Worm (Caenorhabditis elegans): ENCODE measurements around the gene col-13.
A peak's percentile ranks its signal among the peaks of the same experiment; 100 is the strongest.

col-13 gene

DNA sequence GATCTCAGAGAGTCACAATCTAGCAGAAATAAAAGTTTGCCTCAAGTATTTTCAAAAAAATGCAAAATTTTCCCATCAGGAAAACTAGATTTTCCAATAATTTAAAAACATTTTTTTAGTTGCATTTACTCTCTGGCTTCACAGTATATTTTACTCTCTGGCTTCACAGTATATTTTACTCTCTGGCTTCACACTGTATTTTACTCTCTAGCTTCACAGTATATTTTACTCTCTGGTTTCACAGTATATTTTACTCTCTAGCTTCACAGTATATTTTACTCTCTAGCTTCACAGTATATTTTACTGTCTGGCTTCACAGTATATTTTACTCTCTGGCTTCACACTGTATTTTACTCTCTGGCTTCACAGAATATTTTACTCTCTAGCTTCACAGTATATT, 27.6 kb upstream of the col-13 start:
- peak; percentile 46; the same call in 1 of the 2 replicates for TF ChIP-seq madf-3 (GFP tag; IDR thresholded peaks at IDR 0.05)
- peak; percentile 95; the same call in 1 of the 2 replicates for TF ChIP-seq Y53F4B.3 (GFP tag; IDR thresholded peaks at IDR 0.05)
- TF ChIP-seq ceh-58 (GFP tag; IDR thresholded peaks at IDR 0.05): peak; percentile 90; the same call in 1 of the 2 replicates
- TF ChIP-seq Y53G8AR.9 (GFP tag; conservative IDR thresholded peaks at IDR 0.05): 0 out of 2 replicates have a peak, but pooled peaks have one; percentile 16
- TF ChIP-seq egrh-3 (GFP tag; IDR thresholded peaks at IDR 0.05): peak; percentile 89
- TF ChIP-seq ztf-6 (GFP tag; IDR thresholded peaks at IDR 0.05): peak; percentile 71; the same call in 1 of the 2 replicates

DNA sequence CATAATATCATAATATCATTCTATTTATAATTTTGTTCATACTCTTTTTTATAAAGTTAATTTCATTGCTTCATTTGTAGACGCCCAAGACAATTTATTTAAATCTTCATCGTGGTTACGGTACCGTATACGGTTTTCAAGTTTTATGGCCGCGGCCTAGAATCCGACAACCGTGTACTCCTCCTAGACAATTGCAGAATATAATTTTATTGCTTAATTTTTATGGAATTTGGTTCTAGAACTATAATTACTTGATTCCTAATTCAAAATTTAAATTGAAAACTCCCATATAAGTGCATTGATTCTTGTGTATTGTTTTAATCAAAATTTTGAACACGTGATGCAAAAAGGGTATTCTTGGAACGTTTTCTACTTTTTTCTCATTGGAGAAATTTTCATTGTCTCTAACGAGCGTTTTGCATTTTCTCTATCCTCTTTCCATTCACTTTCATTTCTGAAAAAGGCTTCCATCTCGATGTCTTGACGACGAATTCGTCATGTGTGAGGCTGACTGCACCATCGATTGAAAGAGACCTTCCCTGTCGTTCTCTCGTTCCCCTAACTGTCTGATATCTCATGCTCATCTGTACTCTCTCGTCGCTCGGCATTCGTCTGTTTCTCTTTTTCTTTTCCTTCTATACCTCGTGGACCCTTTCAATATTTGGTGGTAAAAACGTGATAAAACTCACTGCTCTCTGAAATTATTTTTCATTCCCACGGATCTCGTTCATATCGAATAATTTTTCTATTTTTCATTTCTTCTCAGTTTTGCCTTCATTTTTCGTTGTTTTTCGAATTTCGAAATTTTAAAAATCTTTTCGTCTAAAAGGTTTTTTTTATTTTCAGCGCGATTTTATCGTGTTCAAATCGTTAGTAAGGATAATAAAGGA, 19.7 kb upstream of the col-13 start, which contains the start of gene pap-1:
Gene pap-1 (plus strand): TSS at position 840 of the 890 bp plus-strand sequence.
- TF ChIP-seq C06A6.2 (GFP tag; conservative IDR thresholded peaks at IDR 0.05) (no peak), unc-130 (GFP tag; optimal IDR thresholded peaks at IDR 0.05) (peak; percentile 22), cebp-1 (GFP tag; IDR thresholded peaks at IDR 0.05) (no peak), cebp-1 (tag; optimal IDR thresholded peaks at IDR 0.05) (peak; percentile 41), nfyb-1 (GFP tag; IDR thresholded peaks at IDR 0.05) (no peak), dox-1 (GFP tag; IDR thresholded peaks at IDR 0.05) (0 out of 2 replicates have a peak, but pooled peaks have one; percentile 39), attf-5 (GFP tag; optimal IDR thresholded peaks at IDR 0.05) (peak; percentile 66), hmg-1.2 (GFP tag; IDR thresholded peaks at IDR 0.05) (peak; percentile 97)

DNA sequence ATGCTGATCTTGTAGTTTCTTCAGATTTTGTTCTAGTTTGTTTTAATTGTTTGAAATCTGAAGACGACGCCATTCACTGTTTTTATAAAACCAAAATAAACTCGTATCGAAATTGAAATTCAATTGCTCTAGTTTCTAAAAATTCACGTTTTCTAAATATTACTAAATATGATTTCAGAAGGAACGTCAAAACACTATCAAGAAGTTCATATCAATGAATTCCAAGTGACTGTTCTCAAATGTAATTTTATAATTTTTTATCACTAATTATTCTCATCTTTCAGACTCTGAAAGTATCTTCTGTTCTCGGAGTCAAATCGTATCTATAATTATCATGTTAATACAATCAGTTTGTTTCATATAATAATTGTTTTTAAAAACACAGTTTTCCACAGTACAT, 19.0 kb upstream of the col-13 start, which contains the start of gene snf-10:
Gene snf-10 (minus strand): TSS at position 101 of the 400 bp plus-strand sequence.
- TF ChIP-seq unc-130 (GFP tag; optimal IDR thresholded peaks at IDR 0.05) (no peak), F52B5.7 (tag; optimal IDR thresholded peaks at IDR 0.05) (no peak), F55B11.4 (tag; optimal IDR thresholded peaks at IDR 0.05; ENCODE audit: borderline replicate concordance, insufficient read depth) (no peak), F10E7.11 (tag; optimal IDR thresholded peaks at IDR 0.05) (no peak), snpc-1.1 (tag; optimal IDR thresholded peaks at IDR 0.05; ENCODE audit: insufficient read depth) (no peak), cebp-1 (GFP tag; IDR thresholded peaks at IDR 0.05) (no peak), cebp-1 (tag; optimal IDR thresholded peaks at IDR 0.05) (no peak), K12H6.12 (tag; optimal IDR thresholded peaks at IDR 0.05) (no peak), let-526 (GFP tag; IDR thresholded peaks at IDR 0.05) (no peak), F37B4.10 (GFP tag; IDR thresholded peaks at IDR 0.05) (no peak), hmg-20 (GFP tag; IDR thresholded peaks at IDR 0.05) (no peak), B0019.2 (GFP tag; conservative IDR thresholded peaks at IDR 0.05) (no peak), ccch-3 (GFP tag; optimal IDR thresholded peaks at IDR 0.05) (no peak), pbrm-1 (GFP tag; IDR thresholded peaks at IDR 0.05) (no peak), ceh-40 (GFP tag; IDR thresholded peaks at IDR 0.05) (no peak), lsy-27 (tag; optimal IDR thresholded peaks at IDR 0.05; ENCODE audit: borderline replicate concordance, insufficient read depth) (no peak), Y53G8AR.9 (GFP tag; conservative IDR thresholded peaks at IDR 0.05) (no peak), B0336.3 (GFP tag; IDR thresholded peaks at IDR 0.05) (no peak)

DNA sequence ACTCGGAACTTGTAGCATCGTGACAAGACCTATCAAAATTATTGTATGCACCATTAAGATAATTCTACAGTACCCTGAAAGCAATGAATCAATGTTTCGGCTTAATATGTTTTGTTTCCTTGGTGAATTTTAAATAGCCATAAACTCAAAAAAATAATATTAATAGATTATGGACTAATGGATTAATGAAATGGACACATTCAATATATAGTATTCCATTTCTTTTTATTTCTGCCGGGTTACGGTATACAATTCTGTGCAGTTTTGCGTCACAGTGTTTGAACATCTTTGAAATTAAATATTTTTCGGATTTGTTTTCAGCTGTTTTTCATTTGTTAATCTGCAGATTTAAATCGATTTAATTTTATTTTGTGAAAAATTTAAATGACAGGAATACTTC, 14.9 kb upstream of the col-13 start, which contains the start of gene set-22:
Gene set-22 (plus strand): TSS at position 301 of the 400 bp plus-strand sequence.
- no peak for TF ChIP-seq ets-4 (GFP tag; optimal IDR thresholded peaks at IDR 0.05)
- TF ChIP-seq B0336.3 (GFP tag; IDR thresholded peaks at IDR 0.05): no peak
- TF ChIP-seq sdz-38 (tag; optimal IDR thresholded peaks at IDR 0.05): no peak
- no peak for TF ChIP-seq snpc-3.4 (tag; optimal IDR thresholded peaks at IDR 0.05)
- peak; percentile 18; the same call in 1 of the 2 replicates for TF ChIP-seq F33H1.4 (GFP tag; IDR thresholded peaks at IDR 0.05)
- TF ChIP-seq madf-10 (tag; optimal IDR thresholded peaks at IDR 0.05): no peak
- TF ChIP-seq atf-7 (tag; optimal IDR thresholded peaks at IDR 0.05): no peak
- TF ChIP-seq sea-2 (GFP tag; IDR thresholded peaks at IDR 0.05): no peak
- TF ChIP-seq lsl-1 (GFP tag; optimal IDR thresholded peaks at IDR 0.05): peak; percentile 81
- no peak for TF ChIP-seq lsy-27 (tag; optimal IDR thresholded peaks at IDR 0.05; ENCODE audit: borderline replicate concordance, insufficient read depth)
- no peak for TF ChIP-seq Y53F4B.3 (GFP tag; IDR thresholded peaks at IDR 0.05)
- no peak for TF ChIP-seq pha-4 (tag; optimal IDR thresholded peaks at IDR 0.05)
- TF ChIP-seq nfyb-1 (GFP tag; IDR thresholded peaks at IDR 0.05): no peak
- no peak for TF ChIP-seq F37B4.10 (GFP tag; IDR thresholded peaks at IDR 0.05)
- TF ChIP-seq hmg-20 (GFP tag; IDR thresholded peaks at IDR 0.05): no peak
